Worm (Caenorhabditis elegans): ENCODE measurements around the gene C44B11.4.

ce11 chrIII:3154968-3155367 is 11.4 kb upstream of the C44B11.4 start, which contains the start of gene C44B11.1:
- no peak for TF ChIP-seq unc-62 (GFP tag; optimal IDR thresholded peaks at IDR 0.05 in 1 of 2)
- no peak for TF ChIP-seq unc-62 (tag; optimal IDR thresholded peaks at IDR 0.05)
- no peak for TF ChIP-seq lin-13 (GFP tag; optimal IDR thresholded peaks at IDR 0.05)
- TF ChIP-seq fos-1 (tag; optimal IDR thresholded peaks at IDR 0.05), result no peak
- TF ChIP-seq unc-39 (tag; optimal IDR thresholded peaks at IDR 0.05), result no peak

All from whole organism, L4 larva.